Fruit fly (Drosophila melanogaster) whole organism, embryonic: Measurements from ENCODE around the gene CG31551.

ENCODE experiments used
- CG10209 ChIP-seq: fragments of 200-800 bp; sonication (Bioruptor generic); optimal IDR thresholded peaks from 3 replicates; lab custom pipeline; 2017; ENCODE audit warnings: missing biosample characterization, mild to moderate bottlenecking, missing genetic modification characterization, missing genetic modification reagents
- CG11247 ChIP-seq: fragments of 200-800 bp; sonication (Bioruptor generic); IDR thresholded peaks from 2 replicates; pipeline ENCODE4 v1.3.6; 2022; ENCODE audit warnings: missing biosample characterization, missing genetic modification characterization
- CG11456 ChIP-seq: fragments of 200-800 bp; sonication (Bioruptor generic); IDR thresholded peaks from 3 replicates; pipeline ENCODE4 v1.3.6; 2022; ENCODE audit warnings: missing biosample characterization, missing genetic modification characterization
- CG11504 ChIP-seq: fragments of 200-800 bp; sonication (Bioruptor generic); optimal IDR thresholded peaks from 3 replicates; lab custom pipeline; 2019; ENCODE audit warnings: missing biosample characterization, mild to moderate bottlenecking, missing genetic modification characterization, moderate library complexity
- CG11560 ChIP-seq: fragments of 200-800 bp; sonication (Bioruptor generic); IDR thresholded peaks from 3 replicates; pipeline ENCODE4 v1.3.6; 2022; ENCODE audit warnings: missing biosample characterization, missing genetic modification characterization
- CG12391 ChIP-seq: fragments of 200-800 bp; sonication (Bioruptor generic); optimal IDR thresholded peaks from 3 replicates; lab custom pipeline; 2018; ENCODE audit warnings: missing biosample characterization, mild to moderate bottlenecking, missing genetic modification characterization, moderate library complexity
- CG14050 ChIP-seq: fragments of 200-800 bp; sonication (Bioruptor generic); IDR thresholded peaks from 3 replicates; pipeline ENCODE4 v1.3.6; 2022; ENCODE audit warnings: missing biosample characterization, missing genetic modification characterization
- CG17385 ChIP-seq: fragments of 200-800 bp; sonication (Bioruptor generic); optimal IDR thresholded peaks from 3 replicates; lab custom pipeline; 2018; ENCODE audit warnings: missing biosample characterization, mild to moderate bottlenecking, missing genetic modification characterization
- CG1792 ChIP-seq: fragments of 200-800 bp; sonication (Bioruptor generic); optimal IDR thresholded peaks from 2 replicates; lab custom pipeline; 2016; ENCODE audit warnings: missing biosample characterization, missing genetic modification characterization
- CG18011 ChIP-seq: fragments of 200-800 bp; sonication (Bioruptor generic); optimal IDR thresholded peaks from 2 replicates; lab custom pipeline; 2017; ENCODE audit warnings: missing biosample characterization, missing genetic modification characterization, mild to moderate bottlenecking, moderate library complexity, missing genotype
- CG2120 ChIP-seq: fragments of 200-800 bp; sonication (Bioruptor generic); optimal IDR thresholded peaks from 3 replicates; lab custom pipeline; 2016; ENCODE audit warnings: missing biosample characterization, missing genetic modification characterization
- CG31388 ChIP-seq: fragments of 200-800 bp; sonication (Bioruptor generic); optimal IDR thresholded peaks from 2 replicates; lab custom pipeline; 2016; ENCODE audit warnings: missing biosample characterization, missing genetic modification characterization
- CG33213 ChIP-seq: fragments of 200-800 bp; sonication (Bioruptor generic); optimal IDR thresholded peaks from 3 replicates; lab custom pipeline; 2016; ENCODE audit warnings: missing biosample characterization, missing genetic modification characterization
- CG4424 ChIP-seq: fragments of 200-800 bp; sonication (Bioruptor generic); optimal IDR thresholded peaks from 3 replicates; lab custom pipeline; 2016; ENCODE audit warnings: missing biosample characterization, missing genetic modification characterization
- CG4617 ChIP-seq: fragments of 200-800 bp; sonication (Bioruptor generic); optimal IDR thresholded peaks from 3 replicates; lab custom pipeline; 2016; ENCODE audit warnings: missing biosample characterization, missing genetic modification characterization, borderline replicate concordance
- CG6175 ChIP-seq: fragments of 200-800 bp; sonication (Bioruptor generic); IDR thresholded peaks from 3 replicates; pipeline ENCODE4 v1.3.6; 2022; ENCODE audit warnings: missing biosample characterization, missing genetic modification characterization
- CG6813 ChIP-seq: fragments of 200-800 bp; sonication (Bioruptor generic); optimal IDR thresholded peaks from 2 replicates; lab custom pipeline; 2017; ENCODE audit warnings: missing biosample characterization, missing genetic modification characterization, mild to moderate bottlenecking, moderate library complexity, missing genetic modification reagents
- CG7372 ChIP-seq: fragments of 200-800 bp; sonication (Bioruptor generic); IDR thresholded peaks from 2 replicates; pipeline ENCODE4 v1.3.6; 2022; ENCODE audit warnings: missing biosample characterization, missing genetic modification characterization
- CG7556 ChIP-seq: fragments of 200-800 bp; sonication (Bioruptor generic); optimal IDR thresholded peaks from 2 replicates; lab custom pipeline; 2017; ENCODE audit warnings: missing biosample characterization, mild to moderate bottlenecking, missing genetic modification characterization
- Fer3 ChIP-seq: fragments of 200-800 bp; sonication (Bioruptor generic); optimal IDR thresholded peaks from 2 replicates; lab custom pipeline; 2018; ENCODE audit warnings: missing biosample characterization, mild to moderate bottlenecking, missing genetic modification characterization, moderate library complexity
- Gsc ChIP-seq: fragments of 200-800 bp; sonication (Bioruptor generic); IDR thresholded peaks from 2 replicates; pipeline ENCODE4 v1.3.6; 2022; ENCODE audit warnings: missing biosample characterization, missing genetic modification characterization
- HLHmδ ChIP-seq: fragments of 200-800 bp; sonication (Bioruptor generic); optimal IDR thresholded peaks from 2 replicates; lab custom pipeline; 2018; ENCODE audit warnings: missing biosample characterization, mild to moderate bottlenecking, missing genetic modification characterization, moderate library complexity
- Hsf ChIP-seq: fragments of 200-800 bp; sonication (Bioruptor generic); optimal IDR thresholded peaks from 3 replicates; lab custom pipeline; 2016; ENCODE audit warnings: missing biosample characterization, missing genetic modification characterization
- MTF-1 ChIP-seq: fragments of 200-800 bp; sonication (Bioruptor generic); optimal IDR thresholded peaks from 2 replicates; lab custom pipeline; 2018; ENCODE audit warnings: missing biosample characterization, mild to moderate bottlenecking, missing genetic modification characterization, borderline replicate concordance
- Max ChIP-seq: fragments of 200-800 bp; sonication (Bioruptor generic); optimal IDR thresholded peaks from 2 replicates; lab custom pipeline; 2016; ENCODE audit warnings: missing biosample characterization, mild to moderate bottlenecking, missing genetic modification characterization
- Spps ChIP-seq: fragments of 200-800 bp; sonication (Bioruptor generic); optimal IDR thresholded peaks from 2 replicates; lab custom pipeline; 2018; ENCODE audit warnings: missing biosample characterization, mild to moderate bottlenecking, missing genetic modification characterization
- ac ChIP-seq: fragments of 200-800 bp; sonication (Bioruptor generic); optimal IDR thresholded peaks from 3 replicates; lab custom pipeline; 2017; ENCODE audit warnings: missing biosample characterization, mild to moderate bottlenecking, missing genetic modification characterization
- ato ChIP-seq: fragments of 200-800 bp; sonication (Bioruptor generic); IDR thresholded peaks from 2 replicates; pipeline ENCODE4 v1.3.6; 2022; ENCODE audit warnings: missing biosample characterization, missing genetic modification characterization; ENCODE audit not compliant: partially characterized antibody
- bab2 ChIP-seq: fragments of 200-800 bp; sonication (Bioruptor generic); optimal IDR thresholded peaks from 2 replicates; lab custom pipeline; 2016; ENCODE audit warnings: missing biosample characterization, missing genetic modification characterization
- chif ChIP-seq, 2 experiments: fragments of 200-800 bp; sonication (Bioruptor generic); optimal IDR thresholded peaks; 3 replicates each; lab custom pipeline; 2016; ENCODE audit warnings: missing biosample characterization in 2 of 2, missing genetic modification characterization in 2 of 2
- da ChIP-seq: fragments of 200-800 bp; sonication (Bioruptor generic); optimal IDR thresholded peaks from 2 replicates; lab custom pipeline; 2016; ENCODE audit warnings: missing biosample characterization, missing genetic modification characterization
- exex ChIP-seq: fragments of 200-800 bp; sonication (Bioruptor generic); optimal IDR thresholded peaks from 4 replicates; lab custom pipeline; 2018; ENCODE audit warnings: missing biosample characterization, mild to moderate bottlenecking, missing genetic modification characterization, moderate library complexity
- fd96Cb ChIP-seq: fragments of 200-800 bp; sonication (Bioruptor generic); optimal IDR thresholded peaks from 2 replicates; lab custom pipeline; 2018; ENCODE audit warnings: missing biosample characterization, mild to moderate bottlenecking, missing genetic modification characterization, moderate library complexity
- gem ChIP-seq: fragments of 200-800 bp; sonication (Bioruptor generic); optimal IDR thresholded peaks from 2 replicates; lab custom pipeline; 2019; ENCODE audit warnings: missing biosample characterization, mild to moderate bottlenecking, missing genetic modification characterization, moderate library complexity
- gfzf ChIP-seq: fragments of 200-800 bp; sonication (Bioruptor generic); optimal IDR thresholded peaks from 2 replicates; lab custom pipeline; 2016; ENCODE audit warnings: missing biosample characterization, mild to moderate bottlenecking, missing genetic modification characterization, moderate library complexity
- insv ChIP-seq, 2 experiments: fragments of 200-800 bp; sonication (Bioruptor generic); optimal IDR thresholded peaks; 3 replicates each; lab custom pipeline; 2016 to 2018; ENCODE audit warnings: missing biosample characterization in 2 of 2, missing genetic modification characterization in 2 of 2
- mirr ChIP-seq: fragments of 200-800 bp; sonication (Bioruptor generic); optimal IDR thresholded peaks from 3 replicates; lab custom pipeline; 2018; ENCODE audit warnings: missing biosample characterization, mild to moderate bottlenecking, missing genetic modification characterization
- nau ChIP-seq: fragments of 200-800 bp; sonication (Bioruptor generic); optimal IDR thresholded peaks from 3 replicates; lab custom pipeline; 2017; ENCODE audit warnings: missing biosample characterization, mild to moderate bottlenecking, missing genetic modification characterization, missing genetic modification reagents
- nmo ChIP-seq: fragments of 200-800 bp; sonication (Bioruptor generic); optimal IDR thresholded peaks from 2 replicates; lab custom pipeline; 2018; ENCODE audit warnings: missing biosample characterization, mild to moderate bottlenecking, missing genetic modification characterization, moderate library complexity
- org-1 ChIP-seq: fragments of 200-800 bp; sonication (Bioruptor generic); optimal IDR thresholded peaks from 2 replicates; lab custom pipeline; 2017; ENCODE audit warnings: missing biosample characterization, missing genetic modification characterization
- otp ChIP-seq: fragments of 200-800 bp; sonication (Bioruptor generic); IDR thresholded peaks from 3 replicates; pipeline ENCODE4, ENCODE4 v1.3.6; 2022; ENCODE audit warnings: missing biosample characterization, missing genetic modification characterization
- pum ChIP-seq: fragments of 200-800 bp; sonication (Bioruptor generic); optimal IDR thresholded peaks from 2 replicates; lab custom pipeline; 2016; ENCODE audit warnings: missing biosample characterization, missing genetic modification characterization
- run ChIP-seq: fragments of 200-800 bp; sonication (Bioruptor generic); optimal IDR thresholded peaks from 3 replicates; lab custom pipeline; 2018; ENCODE audit warnings: missing biosample characterization, mild to moderate bottlenecking, missing genetic modification characterization
- sc ChIP-seq, 3 experiments: fragments of >200 bp in 2 of 3; fragments of 200-800 bp in 1 of 3; sonication (Bioruptor generic) in 1 of 3; optimal IDR thresholded peaks; 2 replicates in 2 of 3; 3 replicates in 1 of 3; lab custom pipeline; 2017; ENCODE audit warnings: mild to moderate bottlenecking in 1 of 3, missing biosample characterization in 1 of 3, missing genetic modification characterization in 1 of 3, missing genetic modification reagents in 1 of 3
- sim ChIP-seq: fragments of 200-800 bp; sonication (Bioruptor generic); IDR thresholded peaks from 2 replicates; pipeline ENCODE4 v1.3.6; 2022; ENCODE audit warnings: missing biosample characterization, missing genetic modification characterization
- slou ChIP-seq: fragments of 200-800 bp; sonication (Bioruptor generic); optimal IDR thresholded peaks from 3 replicates; lab custom pipeline; 2016; ENCODE audit warnings: missing biosample characterization, missing genetic modification characterization
- sug ChIP-seq: fragments of 200-800 bp; optimal IDR thresholded peaks from 2 replicates; lab custom pipeline; 2019; ENCODE audit warnings: missing biosample characterization, mild to moderate bottlenecking, missing genetic modification characterization, moderate library complexity
- tap ChIP-seq: fragments of 200-800 bp; optimal IDR thresholded peaks from 3 replicates; lab custom pipeline; 2019; ENCODE audit warnings: missing biosample characterization, mild to moderate bottlenecking, missing genetic modification characterization, moderate library complexity
- vvl ChIP-seq: fragments of 200-800 bp; sonication (Bioruptor generic); IDR thresholded peaks from 2 replicates; pipeline ENCODE4 v1.3.6; 2022; ENCODE audit warnings: missing biosample characterization, missing genetic modification characterization

The CG31551 gene

DNA sequence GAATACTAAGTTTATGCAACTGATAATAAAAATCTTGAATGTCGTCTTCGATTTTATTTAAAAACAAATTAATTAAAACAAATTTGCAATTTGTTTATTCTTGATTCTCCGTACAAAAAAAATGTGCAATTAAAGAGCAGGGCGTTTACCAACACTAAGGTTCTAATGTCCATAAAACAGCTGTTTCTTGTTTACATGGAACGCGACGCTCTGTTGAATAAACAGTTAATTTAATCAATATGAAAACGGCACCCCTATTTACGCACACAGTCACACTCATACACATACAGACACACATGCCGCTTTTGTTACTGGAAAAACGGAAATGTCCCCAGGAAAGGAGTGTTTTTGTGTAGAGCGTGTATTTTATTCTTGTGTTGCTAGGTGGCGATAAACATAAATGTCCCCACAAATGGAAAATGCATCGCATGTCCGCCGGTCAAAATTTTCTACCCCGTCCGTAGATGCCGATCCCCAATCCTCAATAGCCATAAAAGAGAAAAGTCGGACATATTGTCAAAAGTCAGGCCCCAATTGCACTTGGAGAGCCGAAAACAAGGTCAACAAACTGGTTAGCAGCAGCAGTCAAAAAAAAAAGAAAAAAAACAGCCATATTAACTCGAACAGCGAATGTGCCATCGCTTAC lies 4.5 kb upstream of the CG31551 start (continued):
- TF ChIP-seq CG11504 (peak; percentile 72), CG12391 (tag; lab: Kevin White, UChicago) (peak; percentile 64), MTF-1 (GFP tag; lab: Kevin White, UChicago) (peak; percentile 93), Spps (peak; percentile 72), fd96Cb (peak; percentile 55), CG11456 (GFP tag; lab: Robert Waterston, UW) (no peak), ato (GFP tag; lab: Robert Waterston, UW) (no peak), sug (tag; lab: Kevin White, UChicago) (peak; percentile 57), CG10209 (GFP tag; lab: Kevin White, UChicago) (peak; percentile 86), bab2 (peak; percentile 87), CG11560 (no peak), gem (peak; percentile 78), CG18011 (peak; percentile 32), CG33213 (GFP tag; lab: Kevin White, UChicago) (peak; percentile 92), CG11247 (no peak), sc (optimal IDR thresholded peaks at IDR 0.05; lab: Kevin White, UChicago) (no peak), sc (GFP tag; optimal IDR thresholded peaks at IDR 0.05; lab: Kevin White, UChicago) (peak; percentile 76), CG31388 (GFP tag; lab: Kevin White, UChicago) (peak; percentile 40), CG7372 (GFP tag; lab: Robert Waterston, UW) (no peak), HLHmδ (GFP tag; lab: Kevin White, UChicago) (peak; percentile 85), run (tag; lab: Kevin White, UChicago) (peak; percentile 50), mirr (GFP tag; lab: Kevin White, UChicago) (peak; percentile 90), sim (GFP tag; lab: Robert Waterston, UW) (no peak), da (GFP tag; lab: Kevin White, UChicago) (no peak), vvl (no peak), Fer3 (peak; percentile 81), Gsc (GFP tag; lab: Robert Waterston, UW) (no peak), CG7556 (GFP tag; lab: Kevin White, UChicago) (peak; percentile 68), Hsf (GFP tag; lab: Kevin White, UChicago) (peak; percentile 73), CG4424 (GFP tag; lab: Kevin White, UChicago) (peak; percentile 61), CG6175 (GFP tag; lab: Robert Waterston, UW) (no peak), nmo (GFP tag; lab: Kevin White, UChicago) (peak; percentile 41), Max (peak; percentile 70), chif (GFP tag; optimal IDR thresholded peaks at IDR 0.05; lab: Kevin White, UChicago) (peak; percentile 64 to 67), exex (tag; lab: Kevin White, UChicago) (peak; percentile 79), gfzf (GFP tag; lab: Kevin White, UChicago) (peak; percentile 9), CG14050 (no peak), nau (GFP tag; lab: Kevin White, UChicago) (peak; percentile 83), CG1792 (GFP tag; lab: Kevin White, UChicago) (peak; percentile 72), slou (GFP tag; lab: Kevin White, UChicago) (peak; percentile 55), CG17385 (GFP tag; lab: Kevin White, UChicago) (peak; percentile 71), pum (peak; percentile 28), otp (GFP tag; lab: Robert Waterston, UW) (no peak), CG4617 (peak; percentile 45), CG2120 (GFP tag; lab: Kevin White, UChicago) (peak; percentile 74), CG6813 (peak; percentile 91), org-1 (GFP tag; lab: Kevin White, UChicago) (peak; percentile 69), tap (tag; lab: Kevin White, UChicago) (peak; percentile 72), ac (GFP tag; lab: Kevin White, UChicago) (peak; percentile 88), insv (GFP tag; optimal IDR thresholded peaks at IDR 0.05; lab: Kevin White, UChicago) (peak in 1 of 2 experiments; percentile 82)
